Worm (Caenorhabditis elegans): Measurements from ENCODE around the gene F55E10.2.
A peak's percentile ranks its signal among the peaks of the same experiment; 100 is the strongest.

Gene F55E10.2

ce11 chrX:8386068-8386851 is 45.8 kb downstream of the F55E10.2 start (continued):
- TF ChIP-seq snu-23 (GFP tag; optimal IDR thresholded peaks at IDR 0.05): peak; percentile 80
- peak; percentile 64 for TF ChIP-seq swsn-7 (tag; optimal IDR thresholded peaks at IDR 0.05)
- peak; percentile 55 for TF ChIP-seq xbp-1 (tag; optimal IDR thresholded peaks at IDR 0.05)
- TF ChIP-seq nhr-85 (tag): peak; percentile 59
- peak; percentile 40 for TF ChIP-seq egl-13 (tag; optimal IDR thresholded peaks at IDR 0.05)
- TF ChIP-seq pag-3 (tag; optimal IDR thresholded peaks at IDR 0.05; ENCODE audit: borderline replicate concordance, insufficient read depth): no peak
- TF ChIP-seq mep-1 (tag; optimal IDR thresholded peaks at IDR 0.05): peak; percentile 70
- peak; percentile 49 to 57 for TF ChIP-seq lsy-2 (tag; optimal IDR thresholded peaks at IDR 0.05)
- TF ChIP-seq nhr-28 (tag; optimal IDR thresholded peaks at IDR 0.05): no peak
- TF ChIP-seq unc-86 (tag; optimal IDR thresholded peaks at IDR 0.05): peak; percentile 13
- TF ChIP-seq lir-3 (tag; optimal IDR thresholded peaks at IDR 0.05; ENCODE audit: poor library complexity): no peak
- peak in 1 of 2 experiments; percentile 49 for TF ChIP-seq lin-35 (GFP tag; optimal IDR thresholded peaks at IDR 0.05)
- peak; percentile 70 for TF ChIP-seq nhr-47 (tag; optimal IDR thresholded peaks at IDR 0.05)
- no peak for TF ChIP-seq hlh-4 (tag; optimal IDR thresholded peaks at IDR 0.05)
- TF ChIP-seq irx-1 (tag; optimal IDR thresholded peaks at IDR 0.05): no peak
- no peak for TF ChIP-seq efl-1 (optimal IDR thresholded peaks at IDR 0.05)
- TF ChIP-seq efl-1 (GFP tag; optimal IDR thresholded peaks at IDR 0.05 in 1 of 2): peak in 1 of 2 experiments; percentile 77
- no peak for TF ChIP-seq zag-1 (tag; optimal IDR thresholded peaks at IDR 0.05)
- peak; percentile 25 for TF ChIP-seq C16A3.4 (tag; optimal IDR thresholded peaks at IDR 0.05)
- no peak for TF ChIP-seq ztf-4 (tag; optimal IDR thresholded peaks at IDR 0.05)
- peak; percentile 26 for TF ChIP-seq zip-4 (GFP tag; optimal IDR thresholded peaks at IDR 0.05)
- no peak for TF ChIP-seq unc-30 (tag; optimal IDR thresholded peaks at IDR 0.05)
- peak; percentile 47 for TF ChIP-seq skn-1 (tag; optimal IDR thresholded peaks at IDR 0.05)
- no peak for TF ChIP-seq ama-1 (optimal IDR thresholded peaks at IDR 0.05)
- peak; percentile 63 for TF ChIP-seq rnt-1 (tag; optimal IDR thresholded peaks at IDR 0.05)
- no peak for TF ChIP-seq aha-1 (tag; optimal IDR thresholded peaks at IDR 0.05)
- TF ChIP-seq ceh-82 (tag; optimal IDR thresholded peaks at IDR 0.05): peak; percentile 15 to 35 (median 34)
- no peak for TF ChIP-seq egl-27 (tag; optimal IDR thresholded peaks at IDR 0.05)

- no peak for TF ChIP-seq C16A3.4 (tag; optimal IDR thresholded peaks at IDR 0.05)
- TF ChIP-seq lin-14 (GFP tag; optimal IDR thresholded peaks at IDR 0.05): peak; percentile 8
- no peak for TF ChIP-seq zip-4 (GFP tag; optimal IDR thresholded peaks at IDR 0.05)
- no peak for TF ChIP-seq pag-3 (tag; optimal IDR thresholded peaks at IDR 0.05; ENCODE audit: borderline replicate concordance, insufficient read depth)
Measured at ce11 chrX:8390508-8390907, 50.0 kb downstream of the F55E10.2 start.

Measured in whole organism, L1 larva.